Fruit fly (Drosophila melanogaster) Kc167 (cell line): ENCODE measurements around the gene CG13023.

Source experiments
- Myc ChIP-seq: fragments of >200 bp; optimal IDR thresholded peaks from 2 replicates; lab custom pipeline; 2017; ENCODE audit warnings: missing external identifiers
- Sin3A ChIP-seq: fragments of >200 bp; optimal IDR thresholded peaks from 2 replicates; lab custom pipeline; 2018; ENCODE audit warnings: missing external identifiers
- h ChIP-seq: fragments of >200 bp; optimal IDR thresholded peaks from 3 replicates; lab custom pipeline; 2018; ENCODE audit warnings: missing external identifiers
- insv ChIP-seq: fragments of >200 bp; optimal IDR thresholded peaks from 3 replicates; lab custom pipeline; 2018; ENCODE audit warnings: missing external identifiers
- psq ChIP-seq: fragments of >200 bp; optimal IDR thresholded peaks from 2 replicates; lab custom pipeline; 2017; ENCODE audit warnings: missing external identifiers

DNA sequence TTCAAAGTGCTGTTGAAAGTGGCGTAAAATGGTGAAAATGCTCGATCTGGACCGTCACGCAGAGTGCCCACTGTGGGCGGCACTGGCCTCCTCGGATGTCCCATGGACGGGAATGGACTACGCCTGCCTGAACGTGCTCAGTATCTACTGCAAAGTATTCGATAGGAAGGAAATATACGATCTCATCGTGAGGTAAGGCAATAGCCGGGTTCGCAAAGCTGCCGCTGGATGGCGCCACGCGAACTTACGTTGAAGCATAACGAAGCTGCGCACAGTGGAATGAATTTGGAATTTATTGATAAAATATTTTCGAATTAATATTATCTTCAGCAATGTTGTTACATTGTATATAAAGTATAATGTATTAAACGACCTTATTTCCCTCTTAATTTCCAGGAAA, 30.8 kb downstream of the CG13023 start:
- no peak for TF ChIP-seq insv (lab: Kevin White, UChicago)
- TF ChIP-seq Myc (lab: Kevin White, UChicago), result no peak
- TF ChIP-seq h (lab: Kevin White, UChicago), result no peak
- TF ChIP-seq Sin3A (lab: Kevin White, UChicago), result no peak
- TF ChIP-seq psq (lab: Kevin White, UChicago), result no peak
